Worm (Caenorhabditis elegans) whole organism, L3 larva: ENCODE data around the gene Y41E3.13.

Experiments used
- R02D3.7 ChIP-seq: fragments of 150-350 bp; optimal IDR thresholded peaks from 2 replicates; lab custom pipeline; 2014; ENCODE audit warnings: missing biosample characterization, missing genetic modification characterization
- ZK546.5 ChIP-seq: sonication (generic microtip); optimal IDR thresholded peaks from 2 replicates; lab custom pipeline; 2017; ENCODE audit warnings: missing biosample characterization, missing genetic modification characterization
- aly-2 ChIP-seq: fragments of 150-350 bp; optimal IDR thresholded peaks from 2 replicates; lab custom pipeline; 2014; ENCODE audit warnings: missing biosample characterization, missing genetic modification characterization
- ama-1 ChIP-seq: fragments of 150-350 bp; optimal IDR thresholded peaks from 2 replicates; lab custom pipeline; 2018
- ceh-16 ChIP-seq: sonication (generic microtip); optimal IDR thresholded peaks from 2 replicates; lab custom pipeline; 2017; ENCODE audit warnings: missing biosample characterization, missing genetic modification characterization
- ceh-28 ChIP-seq: fragments of 150-350 bp; optimal IDR thresholded peaks from 2 replicates; lab custom pipeline; 2014; ENCODE audit warnings: missing biosample characterization, missing genetic modification reagents, missing genetic modification characterization
- ceh-9 ChIP-seq: sonication (generic microtip); optimal IDR thresholded peaks from 2 replicates; lab custom pipeline; 2018; ENCODE audit warnings: missing biosample characterization, missing genetic modification characterization
- daf-12 ChIP-seq: fragments of 150-350 bp; optimal IDR thresholded peaks from 2 replicates; lab custom pipeline; 2014; ENCODE audit warnings: missing biosample characterization, missing genetic modification reagents, missing genetic modification characterization
- egl-5 ChIP-seq: fragments of 150-350 bp; optimal IDR thresholded peaks from 2 replicates; lab custom pipeline; 2017; ENCODE audit warnings: missing biosample characterization, missing genetic modification reagents, missing genetic modification characterization, inconsistent platforms
- elt-1 ChIP-seq: fragments of 150-350 bp; optimal IDR thresholded peaks from 2 replicates; lab custom pipeline; 2014; ENCODE audit warnings: missing biosample characterization, missing genetic modification characterization
- elt-2 ChIP-seq: sonication (generic microtip); optimal IDR thresholded peaks from 2 replicates; lab custom pipeline; 2016; ENCODE audit warnings: missing genetic modification reagents, mild to moderate bottlenecking, missing genetic modification characterization, missing compliant biosample characterization
- fkh-10 ChIP-seq: sonication (generic microtip); optimal IDR thresholded peaks from 2 replicates; lab custom pipeline; 2017; ENCODE audit warnings: missing biosample characterization, missing genetic modification reagents, missing genetic modification characterization
- fkh-2 ChIP-seq: fragments of 150-350 bp; optimal IDR thresholded peaks from 2 replicates; lab custom pipeline; 2014; ENCODE audit warnings: missing biosample characterization, missing genetic modification reagents, missing genetic modification characterization
- fos-1 ChIP-seq: fragments of 150-350 bp; optimal IDR thresholded peaks from 2 replicates; lab custom pipeline; 2014; ENCODE audit warnings: missing biosample characterization, missing genetic modification characterization
- hmg-11 ChIP-seq: sonication (generic microtip); optimal IDR thresholded peaks from 2 replicates; lab custom pipeline; 2016; ENCODE audit warnings: missing genetic modification characterization, missing compliant biosample characterization
- jun-1 ChIP-seq: fragments of 150-350 bp; optimal IDR thresholded peaks from 2 replicates; lab custom pipeline; 2014; ENCODE audit warnings: missing biosample characterization, missing genetic modification reagents, missing genetic modification characterization
- lin-15B ChIP-seq: fragments of 150-350 bp; optimal IDR thresholded peaks from 2 replicates; lab custom pipeline; 2014; ENCODE audit warnings: missing biosample characterization, missing genetic modification characterization
- lin-39 ChIP-seq: fragments of 150-350 bp; optimal IDR thresholded peaks from 2 replicates; lab custom pipeline; 2018; ENCODE audit warnings: missing biosample characterization, missing genetic modification reagents, missing genetic modification characterization
- lsy-12 ChIP-seq: sonication (generic microtip); optimal IDR thresholded peaks from 2 replicates; lab custom pipeline; 2016; ENCODE audit warnings: mild to moderate bottlenecking, missing genetic modification characterization, missing compliant biosample characterization
- mdl-1 ChIP-seq: fragments of 150-350 bp; optimal IDR thresholded peaks from 2 replicates; lab custom pipeline; 2014; ENCODE audit warnings: missing biosample characterization, missing genetic modification characterization
- mml-1 ChIP-seq: fragments of 150-350 bp; sonication (generic microtip); optimal IDR thresholded peaks from 3 replicates; lab custom pipeline; 2014; ENCODE audit warnings: missing biosample characterization, missing genetic modification characterization
- nfya-1 ChIP-seq: sonication (generic microtip); optimal IDR thresholded peaks from 2 replicates; lab custom pipeline; 2017; ENCODE audit warnings: missing genetic modification characterization, mild to moderate bottlenecking, missing compliant biosample characterization, antibody characterized with exemption, moderate library complexity; ENCODE audit not compliant: insufficient read depth
- nhr-11 ChIP-seq: fragments of 150-350 bp; optimal IDR thresholded peaks from 2 replicates; lab custom pipeline; 2014; ENCODE audit warnings: missing biosample characterization, missing genetic modification characterization
- nhr-12 ChIP-seq: fragments of 150-350 bp; optimal IDR thresholded peaks from 2 replicates; lab custom pipeline; 2014; ENCODE audit warnings: missing biosample characterization, missing genetic modification characterization
- nhr-23 ChIP-seq: fragments of 150-350 bp; optimal IDR thresholded peaks from 2 replicates; lab custom pipeline; 2014; ENCODE audit warnings: missing biosample characterization, missing genetic modification reagents, missing genetic modification characterization
- nhr-237 ChIP-seq: fragments of 150-350 bp; optimal IDR thresholded peaks from 2 replicates; lab custom pipeline; 2014; ENCODE audit warnings: missing biosample characterization, missing genetic modification characterization
- nhr-25 ChIP-seq: sonication (generic microtip); optimal IDR thresholded peaks from 2 replicates; lab custom pipeline; 2017; ENCODE audit warnings: missing biosample characterization, missing genetic modification characterization
- nhr-28 ChIP-seq: fragments of 150-350 bp; optimal IDR thresholded peaks from 2 replicates; lab custom pipeline; 2014; ENCODE audit warnings: missing biosample characterization, missing genetic modification characterization
- nhr-43 ChIP-seq: sonication (generic microtip); optimal IDR thresholded peaks from 2 replicates; lab custom pipeline; 2016; ENCODE audit warnings: mild to moderate bottlenecking, missing genetic modification characterization, missing compliant biosample characterization; ENCODE audit not compliant: poor library complexity, severe bottlenecking
- nhr-76 ChIP-seq: fragments of 150-350 bp; sonication (generic microtip); optimal IDR thresholded peaks from 5 replicates; lab custom pipeline; 2014; ENCODE audit warnings: missing biosample characterization, missing genetic modification characterization
- nhr-77 ChIP-seq: fragments of 150-350 bp; optimal IDR thresholded peaks from 2 replicates; lab custom pipeline; 2014; ENCODE audit warnings: missing biosample characterization, missing genetic modification characterization
- pha-4 ChIP-seq: fragments of 150-350 bp; optimal IDR thresholded peaks from 2 replicates; lab custom pipeline; 2014; ENCODE audit warnings: missing biosample characterization, missing genetic modification reagents, missing genetic modification characterization
- sea-2 ChIP-seq: fragments of 150-350 bp; sonication (generic microtip); optimal IDR thresholded peaks from 4 replicates; lab custom pipeline; 2014; ENCODE audit warnings: missing biosample characterization, missing genetic modification reagents, missing genetic modification characterization
- skn-1 ChIP-seq: fragments of 150-350 bp; optimal IDR thresholded peaks from 2 replicates; lab custom pipeline; 2014; ENCODE audit warnings: missing biosample characterization, missing genetic modification characterization
- snpc-4 ChIP-seq: fragments of 150-350 bp; optimal IDR thresholded peaks from 2 replicates; lab custom pipeline; 2014; ENCODE audit warnings: missing biosample characterization, missing genetic modification characterization
- tbx-2 ChIP-seq: sonication (generic microtip); optimal IDR thresholded peaks from 2 replicates; lab custom pipeline; 2016; ENCODE audit warnings: mild to moderate bottlenecking, missing genetic modification characterization, missing compliant biosample characterization
- unc-39 ChIP-seq: sonication (generic microtip); optimal IDR thresholded peaks from 4 replicates; lab custom pipeline; 2017; ENCODE audit warnings: missing biosample characterization, missing genetic modification characterization
- unc-62 ChIP-seq: fragments of 150-350 bp; sonication (generic microtip); optimal IDR thresholded peaks from 4 replicates; lab custom pipeline; 2014; ENCODE audit warnings: missing biosample characterization, missing genetic modification reagents, missing genetic modification characterization
- zag-1 ChIP-seq: fragments of 150-350 bp; optimal IDR thresholded peaks from 2 replicates; lab custom pipeline; 2014; ENCODE audit warnings: missing biosample characterization, missing genetic modification characterization
- ztf-11 ChIP-seq: fragments of 150-350 bp; optimal IDR thresholded peaks from 2 replicates; lab custom pipeline; 2014; ENCODE audit warnings: missing biosample characterization, missing genetic modification characterization
- ztf-4 ChIP-seq: fragments of 150-350 bp; optimal IDR thresholded peaks from 2 replicates; lab custom pipeline; 2014; ENCODE audit warnings: missing biosample characterization, missing genetic modification characterization

The Y41E3.13 gene

DNA sequence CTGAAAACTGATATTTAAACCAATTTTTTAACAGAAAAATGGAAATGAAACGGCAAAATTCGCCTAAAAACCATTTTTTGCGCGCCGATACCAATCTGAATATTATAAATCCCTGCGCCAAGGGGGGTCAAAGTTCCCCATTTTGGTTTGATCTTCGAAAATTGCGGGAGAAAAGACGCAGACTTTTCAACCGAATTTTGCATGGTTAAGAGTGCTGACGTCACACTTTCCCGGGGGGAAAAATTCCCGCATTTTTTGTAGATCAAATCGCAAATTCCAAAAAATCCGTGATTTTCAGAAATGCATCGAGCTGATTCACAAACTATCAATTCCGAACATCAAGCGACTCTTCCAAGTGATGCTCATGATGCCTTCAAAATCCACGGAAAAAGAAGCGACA, 28.5 kb upstream of the Y41E3.13 start:
- TF ChIP-seq nhr-11 (tag; lab: Kevin White, UChicago): no peak
- no peak for TF ChIP-seq mml-1 (tag; lab: Kevin White, UChicago)

DNA sequence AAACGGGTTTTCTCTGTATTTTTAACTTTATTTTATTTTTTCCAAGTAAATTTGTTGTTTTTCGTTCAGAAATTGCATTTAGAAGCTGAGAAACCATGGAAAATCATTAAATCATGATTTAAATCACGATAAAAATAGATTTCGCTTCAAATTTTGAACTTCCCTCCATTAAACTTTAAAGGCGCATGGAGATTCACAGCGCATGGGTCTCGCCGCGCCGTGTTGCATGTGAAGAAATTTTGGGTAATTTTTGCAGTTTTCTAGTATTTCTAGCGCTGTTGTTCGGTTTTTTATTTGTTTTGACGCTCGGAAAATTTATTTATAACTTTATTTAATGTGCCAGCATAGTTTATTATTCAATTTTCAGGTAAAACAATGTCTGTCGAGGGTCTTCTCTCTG, 21.1 kb upstream of the Y41E3.13 start, which contains the start of gene eef-1B.2:
Gene eef-1B.2 (plus strand): TSS at position 358 of the 400 bp plus-strand sequence.
- TF ChIP-seq skn-1 (tag; lab: Kevin White, UChicago) (peak; percentile 75), fos-1 (no peak), nhr-25 (tag; lab: Kevin White, UChicago) (peak; percentile 50), elt-2 (tag; lab: Kevin White, UChicago) (peak; percentile 30), nhr-43 (tag; lab: Kevin White, UChicago) (peak; percentile 3), egl-5 (tag; lab: Kevin White, UChicago) (peak; percentile 17), nhr-76 (no peak), lin-39 (tag; lab: Kevin White, UChicago) (peak; percentile 59), nhr-23 (tag; lab: Kevin White, UChicago) (peak; percentile 60), nfya-1 (tag; lab: Kevin White, UChicago) (peak; percentile 85), hmg-11 (tag; lab: Kevin White, UChicago) (peak; percentile 33), ZK546.5 (tag; lab: Kevin White, UChicago) (no peak), snpc-4 (tag; lab: Kevin White, UChicago) (peak; percentile 22), nhr-77 (tag; lab: Kevin White, UChicago) (no peak), R02D3.7 (peak; percentile 10), unc-62 (GFP tag; lab: Kevin White, UChicago) (no peak), pha-4 (tag; lab: Kevin White, UChicago) (peak; percentile 86), ceh-9 (tag; lab: Kevin White, UChicago) (no peak), lin-15B (tag; lab: Kevin White, UChicago) (peak; percentile 78)

- TF ChIP-seq zag-1 (tag; lab: Kevin White, UChicago) (no peak), egl-5 (tag; lab: Kevin White, UChicago) (no peak), daf-12 (tag; lab: Kevin White, UChicago) (no peak), ama-1 (no peak), hmg-11 (tag; lab: Kevin White, UChicago) (no peak), tbx-2 (tag; lab: Kevin White, UChicago) (no peak), nhr-12 (tag; lab: Kevin White, UChicago) (no peak)
These were observed 20.6 kb upstream of the Y41E3.13 start for ce11 chrIV:15037492-15037891.

DNA sequence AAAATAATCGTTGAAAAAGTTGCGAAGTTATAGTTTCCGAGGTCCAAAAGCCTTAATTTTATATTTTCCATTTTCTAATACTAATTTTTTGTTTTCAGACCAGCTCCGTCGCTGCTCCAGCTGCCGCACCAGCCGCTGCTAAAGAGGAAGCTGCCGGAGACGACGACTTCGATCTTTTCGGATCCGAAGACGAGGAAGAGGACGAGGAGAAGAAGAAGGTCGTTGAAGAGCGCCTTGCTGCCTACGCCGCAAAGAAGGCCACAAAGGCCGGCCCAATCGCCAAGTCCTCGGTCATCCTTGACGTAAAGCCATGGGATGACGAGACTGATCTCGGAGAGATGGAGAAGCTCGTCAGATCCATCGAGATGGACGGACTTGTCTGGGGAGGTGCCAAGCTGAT, 19.3 kb upstream of the Y41E3.13 start:
- TF ChIP-seq ZK546.5 (tag; lab: Kevin White, UChicago) (no peak), nhr-25 (tag; lab: Kevin White, UChicago) (no peak), ama-1 (no peak), sea-2 (GFP tag; lab: Kevin White, UChicago) (no peak), daf-12 (tag; lab: Kevin White, UChicago) (no peak), mdl-1 (tag; lab: Kevin White, UChicago) (no peak), tbx-2 (tag; lab: Kevin White, UChicago) (no peak), ceh-16 (tag; lab: Kevin White, UChicago) (no peak)

- TF ChIP-seq nhr-12 (tag; lab: Kevin White, UChicago) (no peak), nhr-25 (tag; lab: Kevin White, UChicago) (peak; percentile 69), snpc-4 (tag; lab: Kevin White, UChicago) (peak; percentile 67), ama-1 (peak; percentile 80), nhr-28 (tag; lab: Kevin White, UChicago) (no peak), sea-2 (GFP tag; lab: Kevin White, UChicago) (no peak), pha-4 (tag; lab: Kevin White, UChicago) (peak; percentile 87), fkh-2 (tag; lab: Kevin White, UChicago) (no peak), tbx-2 (tag; lab: Kevin White, UChicago) (peak; percentile 44), ztf-4 (tag; lab: Kevin White, UChicago) (peak; percentile 37), elt-1 (no peak), nhr-43 (tag; lab: Kevin White, UChicago) (peak; percentile 67), nfya-1 (tag; lab: Kevin White, UChicago) (peak; percentile 90), lin-15B (tag; lab: Kevin White, UChicago) (peak; percentile 89), unc-39 (no peak), nhr-23 (tag; lab: Kevin White, UChicago) (peak; percentile 63), ZK546.5 (tag; lab: Kevin White, UChicago) (no peak), aly-2 (tag; lab: Kevin White, UChicago) (peak; percentile 46), fkh-10 (peak; percentile 2), ceh-28 (tag; lab: Kevin White, UChicago) (peak; percentile 51), lsy-12 (tag; lab: Kevin White, UChicago) (peak; percentile 16), unc-62 (GFP tag; lab: Kevin White, UChicago) (no peak), R02D3.7 (peak; percentile 56), nhr-77 (tag; lab: Kevin White, UChicago) (peak; percentile 73), jun-1 (tag; lab: Kevin White, UChicago) (peak; percentile 79), nhr-237 (tag; lab: Kevin White, UChicago) (no peak), hmg-11 (tag; lab: Kevin White, UChicago) (peak; percentile 68), ztf-11 (tag; lab: Kevin White, UChicago) (no peak), lin-39 (tag; lab: Kevin White, UChicago) (peak; percentile 59), elt-2 (tag; lab: Kevin White, UChicago) (peak; percentile 42), mml-1 (tag; lab: Kevin White, UChicago) (no peak)
These were observed 18.6 kb upstream of the Y41E3.13 start, which contains the start of gene hrpu-1 for ce11 chrIV:15039477-15039876. hrpu-1 (plus strand) TSS chrIV:15039616.
